Fruit fly (Drosophila melanogaster): ENCODE measurements around the gene CG5177.
A peak's percentile ranks its signal among the peaks of the same experiment; 100 is the strongest.

DNA sequence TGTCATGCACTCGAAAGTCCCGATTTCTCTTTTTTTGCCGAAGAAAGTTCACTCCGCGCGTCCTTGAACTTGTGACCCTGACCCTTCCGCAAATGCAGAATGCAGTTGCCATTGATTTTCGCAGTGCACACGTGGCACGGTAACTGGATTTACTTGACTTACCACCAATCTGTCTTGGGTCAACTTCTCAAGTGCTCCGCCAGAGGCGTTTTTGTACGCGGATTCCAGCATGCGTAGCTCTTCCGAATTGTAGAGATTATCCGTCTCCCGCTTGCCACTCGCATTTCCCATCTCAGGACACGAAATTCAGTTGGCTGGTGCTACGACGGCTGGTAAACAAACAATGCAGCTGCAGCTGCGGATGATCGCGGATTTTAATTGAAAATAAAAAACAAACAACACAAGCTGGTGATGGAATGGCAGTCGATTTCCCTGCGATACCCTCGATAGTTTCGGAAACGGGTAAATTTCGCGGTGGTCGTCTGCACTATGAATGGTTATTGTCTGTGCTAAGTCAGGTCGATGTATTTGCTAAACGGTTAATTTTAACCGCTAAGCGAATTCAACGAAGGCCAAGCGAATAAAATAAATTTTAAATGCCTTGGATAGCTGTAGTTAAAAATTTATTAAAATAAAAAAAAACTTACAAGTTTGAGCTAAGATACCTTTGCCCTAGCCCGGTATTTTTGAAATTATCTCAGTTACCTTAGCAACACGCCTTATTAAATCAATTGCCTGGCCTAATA is 17.0 kb upstream of the CG5177 start, which contains the start of the genes CG5149 and gudu:
- TF ChIP-seq bbx (GFP tag; IDR thresholded peaks at IDR 0.05; ENCODE audit: partially characterized antibody) (peak; percentile 89), gt (GFP tag; IDR thresholded peaks at IDR 0.05) (no peak), Gsc (GFP tag; IDR thresholded peaks at IDR 0.05) (no peak), CG14014 (GFP tag; IDR thresholded peaks at IDR 0.05) (no peak), luna (GFP tag; optimal IDR thresholded peaks at IDR 0.05) (no peak), Hmx (GFP tag; optimal IDR thresholded peaks at IDR 0.05) (no peak), Oli (tag; optimal IDR thresholded peaks at IDR 0.05) (no peak), CG12104 (GFP tag; optimal IDR thresholded peaks at IDR 0.05) (no peak), NK7.1 (GFP tag; optimal IDR thresholded peaks at IDR 0.05) (no peak), CG15479 (GFP tag; optimal IDR thresholded peaks at IDR 0.05) (no peak), Med (GFP tag) (peak; percentile 87), CG14710 (tag; optimal IDR thresholded peaks at IDR 0.05) (peak; percentile 53), CG30403 (GFP tag; optimal IDR thresholded peaks at IDR 0.05) (no peak)

Measured in whole organism, embryonic.